Worm (Caenorhabditis elegans): ENCODE measurements around the gene rfl-1.

- TF ChIP-seq unc-62 (GFP tag; optimal IDR thresholded peaks at IDR 0.05): no peak
- TF ChIP-seq elt-1 (tag; optimal IDR thresholded peaks at IDR 0.05): no peak
- no peak for TF ChIP-seq aly-2 (tag; optimal IDR thresholded peaks at IDR 0.05)
Measured at ce11 chrIII:7030044-7030804, 9.2 kb downstream of the rfl-1 start.
